Worm (Caenorhabditis elegans): ENCODE data around the gene sqv-2.

sqv-2 gene

DNA sequence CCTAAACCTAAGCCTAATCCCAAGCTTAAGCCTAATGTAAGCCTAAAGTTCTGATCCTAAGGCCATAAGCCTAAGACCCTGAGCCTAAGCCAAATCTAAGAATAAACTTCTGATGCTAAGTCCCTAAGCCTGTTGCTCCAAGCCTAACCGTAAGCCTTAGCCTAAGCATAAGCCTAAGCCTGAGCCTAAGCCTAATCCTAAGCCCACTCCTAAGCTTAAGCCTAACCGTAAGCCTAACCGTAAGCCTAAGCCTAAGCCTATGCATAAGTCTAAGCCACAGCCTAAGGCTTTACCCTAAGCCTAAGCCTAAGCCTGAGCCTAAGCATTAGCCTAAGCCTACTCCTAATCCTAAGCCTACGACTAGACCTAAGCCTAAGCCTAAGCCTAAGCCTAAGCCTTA, 34.9 kb downstream of the sqv-2 start:
- TF ChIP-seq B0310.2 (tag; optimal IDR thresholded peaks at IDR 0.05) (no peak), tra-4 (tag; optimal IDR thresholded peaks at IDR 0.05) (no peak), ceh-36 (tag; optimal IDR thresholded peaks at IDR 0.05) (peak; percentile 90)

DNA sequence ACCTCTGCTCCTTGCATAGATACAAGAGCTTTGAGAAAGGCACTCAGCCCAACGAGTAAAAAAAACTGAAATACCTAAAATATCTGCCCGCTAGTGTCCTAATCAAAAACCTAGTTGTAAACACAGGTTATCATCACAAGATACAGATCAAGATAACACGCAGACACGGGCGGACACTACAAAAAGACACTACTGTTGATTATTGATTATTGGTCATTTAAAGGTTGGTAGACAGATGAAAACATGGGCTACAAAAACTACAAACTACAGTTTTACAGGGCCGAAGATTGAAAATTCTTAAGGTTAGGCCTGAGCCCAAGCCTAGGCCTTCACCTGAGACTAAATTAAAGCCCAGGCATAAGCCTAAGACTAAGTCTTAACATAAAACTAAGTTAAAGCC, 35.3 kb downstream of the sqv-2 start:
- no peak for TF ChIP-seq scrt-1 (GFP tag; IDR thresholded peaks at IDR 0.05)
- TF ChIP-seq pes-1 (GFP tag; IDR thresholded peaks at IDR 0.05): no peak
- no peak for TF ChIP-seq ceh-36 (tag; optimal IDR thresholded peaks at IDR 0.05)

DNA sequence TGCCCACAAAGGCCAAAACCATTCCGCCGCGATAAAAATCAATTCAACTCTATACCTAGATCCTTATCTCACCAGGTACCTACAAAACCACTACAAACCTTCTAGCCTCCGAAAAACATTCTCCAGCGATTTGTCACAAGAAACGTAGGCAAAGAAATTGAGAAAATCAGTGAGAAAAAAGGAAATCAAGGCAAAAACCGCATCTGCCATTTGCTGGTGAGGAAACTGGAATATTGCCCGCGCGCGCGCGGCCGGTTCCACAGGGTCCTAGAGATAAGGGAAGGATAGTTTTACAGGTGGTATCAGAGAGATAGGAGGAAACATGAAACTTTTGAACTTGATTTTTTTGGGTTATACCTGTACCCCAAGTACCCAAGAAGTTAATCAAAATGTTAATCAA, 36.6 kb downstream of the sqv-2 start:
- TF ChIP-seq flt-1 (GFP tag; IDR thresholded peaks at IDR 0.05): no peak

DNA sequence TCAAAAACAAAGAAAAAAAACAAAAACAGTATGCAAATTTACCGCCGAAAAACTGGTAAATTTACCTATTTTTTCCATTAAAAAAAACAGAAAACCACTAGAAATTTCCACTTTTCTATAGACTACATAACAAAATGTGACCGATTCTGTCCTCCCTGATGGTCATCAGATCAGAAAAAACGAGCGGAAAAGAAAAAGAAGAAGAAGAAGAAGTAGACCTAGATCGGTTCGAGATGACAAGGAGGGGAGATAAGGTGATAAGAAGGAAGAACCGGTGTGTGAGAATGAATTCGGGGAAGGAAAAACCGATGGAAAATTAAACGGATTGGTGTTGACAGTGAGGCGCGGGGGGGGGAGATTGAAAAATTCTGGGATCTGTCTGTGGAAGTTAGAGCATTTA, 38.1 kb downstream of the sqv-2 start:
- no peak for TF ChIP-seq B0310.2 (tag; optimal IDR thresholded peaks at IDR 0.05)
- no peak for TF ChIP-seq F13C5.2 (tag; optimal IDR thresholded peaks at IDR 0.05)
- TF ChIP-seq ets-7 (tag; optimal IDR thresholded peaks at IDR 0.05): no peak
- TF ChIP-seq tbx-37 (GFP tag; conservative IDR thresholded peaks at IDR 0.05): no peak
- no peak for TF ChIP-seq hnd-1 (tag; optimal IDR thresholded peaks at IDR 0.05)
- TF ChIP-seq pes-1 (GFP tag; IDR thresholded peaks at IDR 0.05): no peak
- TF ChIP-seq ceh-36 (tag; optimal IDR thresholded peaks at IDR 0.05): no peak
- no peak for TF ChIP-seq ceh-13 (GFP tag; optimal IDR thresholded peaks at IDR 0.05)
- TF ChIP-seq flt-1 (GFP tag; IDR thresholded peaks at IDR 0.05): no peak
- TF ChIP-seq tbx-11 (GFP tag; IDR thresholded peaks at IDR 0.05): no peak
- TF ChIP-seq aly-1 (tag; optimal IDR thresholded peaks at IDR 0.05): no peak
- TF ChIP-seq hmbx-1 (tag; optimal IDR thresholded peaks at IDR 0.05): no peak
- TF ChIP-seq sea-1 (GFP tag; conservative IDR thresholded peaks at IDR 0.05): no peak
- no peak for TF ChIP-seq ama-1 (optimal IDR thresholded peaks at IDR 0.05)
- no peak for TF ChIP-seq hmg-4 (GFP tag; optimal IDR thresholded peaks at IDR 0.05)
- TF ChIP-seq tra-4 (tag; optimal IDR thresholded peaks at IDR 0.05): no peak
- TF ChIP-seq scrt-1 (GFP tag; IDR thresholded peaks at IDR 0.05): no peak

DNA sequence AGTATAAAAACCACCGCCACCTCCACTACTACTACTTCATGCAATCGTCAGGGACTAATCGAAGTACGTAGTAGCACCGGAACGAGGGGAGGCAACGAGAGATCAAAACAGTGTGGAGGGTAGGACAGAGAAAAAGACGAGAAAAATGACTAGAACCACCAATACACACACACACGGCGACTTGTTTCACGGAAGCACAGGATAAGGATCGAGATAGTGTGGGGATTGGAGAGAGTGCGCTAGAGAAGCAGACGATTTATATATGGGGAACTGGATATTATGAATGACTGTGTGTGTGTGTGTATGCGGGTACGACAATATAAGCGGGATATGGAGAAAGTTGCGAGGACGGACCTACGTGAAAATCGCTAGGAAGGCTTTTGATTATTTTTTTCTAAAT, 39.4 kb downstream of the sqv-2 start:
- TF ChIP-seq ceh-13 (GFP tag; optimal IDR thresholded peaks at IDR 0.05) (no peak), ets-7 (tag; optimal IDR thresholded peaks at IDR 0.05) (no peak)

DNA sequence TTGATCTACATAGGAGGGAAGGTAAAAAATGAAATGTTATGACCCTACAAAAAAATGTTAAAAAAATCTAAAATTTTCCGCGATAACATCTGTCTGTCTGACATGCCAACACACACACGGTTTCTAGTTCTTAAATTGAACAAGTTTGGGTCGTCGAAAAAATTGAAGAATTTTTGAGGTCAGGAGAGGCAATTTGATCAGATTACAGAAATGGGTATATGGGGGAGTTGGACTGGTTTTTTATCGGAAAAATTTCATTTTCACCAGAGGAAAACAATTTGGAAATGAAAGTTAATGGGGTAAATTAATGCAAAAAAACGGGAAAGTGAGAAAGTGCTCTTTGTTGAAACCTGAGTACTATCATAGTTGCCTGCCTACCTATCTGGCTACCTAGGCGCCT, 40.4 kb downstream of the sqv-2 start:
- TF ChIP-seq B0310.2 (tag; optimal IDR thresholded peaks at IDR 0.05) (no peak), hmg-4 (GFP tag; optimal IDR thresholded peaks at IDR 0.05) (no peak), ama-1 (optimal IDR thresholded peaks at IDR 0.05) (no peak), scrt-1 (GFP tag; IDR thresholded peaks at IDR 0.05) (no peak), hmbx-1 (tag; optimal IDR thresholded peaks at IDR 0.05) (no peak), ceh-36 (tag; optimal IDR thresholded peaks at IDR 0.05) (no peak)

DNA sequence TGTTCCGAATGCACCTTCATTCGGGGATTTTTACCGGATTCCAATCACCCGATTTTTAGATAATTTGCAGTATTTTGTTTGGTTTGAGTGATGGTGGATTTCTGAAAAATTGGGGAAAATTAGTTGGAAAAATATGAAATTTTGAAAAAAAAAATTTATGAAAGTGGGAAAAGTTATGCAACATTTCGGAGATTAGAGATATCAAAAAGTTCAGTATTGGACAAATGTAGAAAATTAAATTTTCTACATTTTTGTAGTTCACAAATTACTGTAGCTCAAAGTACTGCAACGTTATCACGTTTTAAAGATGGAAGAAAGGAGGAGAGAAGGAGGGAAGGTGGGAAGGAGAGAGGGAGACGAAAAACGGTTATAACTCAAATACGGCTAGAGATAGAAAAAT, 41.7 kb downstream of the sqv-2 start, which contains the start of gene ptc-3:
Gene ptc-3, minus strand, starts transcription at position 101 of the 400 bp plus-strand sequence.
- no peak for TF ChIP-seq sea-1 (GFP tag; conservative IDR thresholded peaks at IDR 0.05)
- no peak for TF ChIP-seq tbx-37 (GFP tag; conservative IDR thresholded peaks at IDR 0.05)
- no peak for TF ChIP-seq ets-7 (tag; optimal IDR thresholded peaks at IDR 0.05)
- no peak for TF ChIP-seq hnd-1 (tag; optimal IDR thresholded peaks at IDR 0.05)
- TF ChIP-seq aly-1 (tag; optimal IDR thresholded peaks at IDR 0.05): no peak
- TF ChIP-seq tra-4 (tag; optimal IDR thresholded peaks at IDR 0.05): no peak
- no peak for TF ChIP-seq hmbx-1 (tag; optimal IDR thresholded peaks at IDR 0.05)
- TF ChIP-seq flt-1 (GFP tag; IDR thresholded peaks at IDR 0.05): no peak
- TF ChIP-seq pes-1 (GFP tag; IDR thresholded peaks at IDR 0.05): no peak
- no peak for TF ChIP-seq F13C5.2 (tag; optimal IDR thresholded peaks at IDR 0.05)
- TF ChIP-seq ama-1 (optimal IDR thresholded peaks at IDR 0.05): no peak
- no peak for TF ChIP-seq ceh-13 (GFP tag; optimal IDR thresholded peaks at IDR 0.05)
- TF ChIP-seq hmg-4 (GFP tag; optimal IDR thresholded peaks at IDR 0.05): no peak
- no peak for TF ChIP-seq ceh-36 (tag; optimal IDR thresholded peaks at IDR 0.05)
- TF ChIP-seq scrt-1 (GFP tag; IDR thresholded peaks at IDR 0.05): no peak

DNA sequence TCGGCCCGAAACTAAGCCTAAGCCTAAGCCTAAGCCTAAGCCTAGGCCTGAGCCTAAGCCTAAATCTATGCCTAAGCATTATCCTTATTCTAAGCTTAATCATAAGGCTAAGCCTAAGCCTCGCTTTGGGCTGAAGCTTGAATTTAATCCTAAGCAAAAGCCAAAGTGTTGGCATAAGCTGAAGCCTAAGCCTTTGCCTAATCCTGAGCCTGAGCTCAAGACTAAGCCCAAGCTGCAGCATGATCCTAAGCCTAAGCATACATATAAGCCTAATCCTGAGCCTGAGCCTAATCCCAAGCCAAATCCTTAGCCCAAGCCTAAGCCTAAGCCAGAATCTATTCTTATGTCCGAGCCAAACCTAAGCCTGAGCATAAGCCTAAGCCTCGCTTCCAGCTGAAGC, 47.6 kb downstream of the sqv-2 start:
- TF ChIP-seq ceh-36 (tag; optimal IDR thresholded peaks at IDR 0.05) (peak; percentile 91), ceh-13 (GFP tag; optimal IDR thresholded peaks at IDR 0.05) (no peak)

DNA sequence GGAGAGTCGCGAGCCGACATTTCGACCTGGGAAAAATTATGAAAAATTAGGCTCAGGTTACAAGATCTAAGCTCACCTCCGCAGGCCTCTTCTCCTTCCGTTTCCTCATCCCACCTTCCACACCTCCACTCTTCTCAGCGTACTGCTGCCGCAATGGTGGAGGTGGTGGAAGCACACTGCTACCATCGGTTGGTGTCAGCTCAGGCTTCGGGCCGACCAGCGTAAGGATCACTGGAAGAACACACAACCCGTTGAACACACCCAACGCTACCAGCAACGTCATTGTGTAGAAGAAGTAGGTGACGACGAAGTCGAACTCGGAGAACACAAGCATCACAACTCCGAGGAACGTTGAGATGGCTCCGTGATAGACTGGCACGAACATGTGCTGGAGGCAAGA, 48.5 kb downstream of the sqv-2 start:
- TF ChIP-seq hmg-4 (GFP tag; optimal IDR thresholded peaks at IDR 0.05) (no peak), pes-1 (GFP tag; IDR thresholded peaks at IDR 0.05) (no peak), ceh-13 (GFP tag; optimal IDR thresholded peaks at IDR 0.05) (no peak), sea-1 (GFP tag; conservative IDR thresholded peaks at IDR 0.05) (no peak), hmbx-1 (tag; optimal IDR thresholded peaks at IDR 0.05) (no peak), ets-7 (tag; optimal IDR thresholded peaks at IDR 0.05) (no peak), flt-1 (GFP tag; IDR thresholded peaks at IDR 0.05) (no peak), hnd-1 (tag; optimal IDR thresholded peaks at IDR 0.05) (no peak), B0310.2 (tag; optimal IDR thresholded peaks at IDR 0.05) (no peak), scrt-1 (GFP tag; IDR thresholded peaks at IDR 0.05) (no peak), tra-4 (tag; optimal IDR thresholded peaks at IDR 0.05) (no peak), F13C5.2 (tag; optimal IDR thresholded peaks at IDR 0.05) (no peak), tbx-11 (GFP tag; IDR thresholded peaks at IDR 0.05) (no peak), tbx-37 (GFP tag; conservative IDR thresholded peaks at IDR 0.05) (no peak), aly-1 (tag; optimal IDR thresholded peaks at IDR 0.05) (no peak), ceh-36 (tag; optimal IDR thresholded peaks at IDR 0.05) (no peak), ama-1 (optimal IDR thresholded peaks at IDR 0.05) (no peak)
